Fruit fly (Drosophila melanogaster) whole organism, embryonic: ENCODE data around the gene Sfp93F.
A peak's percentile ranks its signal among the peaks of the same experiment; 100 is the strongest.

Experiments
- Aef1 ChIP-seq: fragments of 200-800 bp; sonication (Bioruptor generic); IDR thresholded peaks from 3 replicates; pipeline ENCODE4 v1.3.6; 2022; ENCODE audit warnings: missing biosample characterization, missing genetic modification characterization
- Antp ChIP-seq: fragments of 200-800 bp; sonication (Bioruptor generic); optimal IDR thresholded peaks from 3 replicates; lab custom pipeline; 2016; ENCODE audit warnings: missing biosample characterization, missing genetic modification characterization
- Awh ChIP-seq: fragments of 200-800 bp; sonication (Bioruptor generic); IDR thresholded peaks from 2 replicates; pipeline ENCODE4, ENCODE4 v1.3.6; 2022; ENCODE audit warnings: missing biosample characterization, missing genetic modification characterization
- Blimp-1 ChIP-seq: fragments of 200-800 bp; sonication (Bioruptor generic); optimal IDR thresholded peaks from 3 replicates; lab custom pipeline; 2018; ENCODE audit warnings: missing biosample characterization, missing genetic modification characterization, mild to moderate bottlenecking, moderate library complexity, missing genetic modification reagents
- CG10366 ChIP-seq: fragments of 200-800 bp; sonication (Bioruptor generic); IDR thresholded peaks from 2 replicates; pipeline ENCODE4 v1.3.6; 2022; ENCODE audit warnings: missing biosample characterization, missing genetic modification characterization
- CG10543 ChIP-seq: fragments of 200-800 bp; sonication (Bioruptor generic); optimal IDR thresholded peaks from 3 replicates; lab custom pipeline; 2017; ENCODE audit warnings: missing biosample characterization, mild to moderate bottlenecking, missing genetic modification characterization, moderate library complexity
- CG10979 ChIP-seq: fragments of 200-800 bp; sonication (Bioruptor generic); optimal IDR thresholded peaks from 2 replicates; lab custom pipeline; 2018; ENCODE audit warnings: missing biosample characterization, mild to moderate bottlenecking, missing genetic modification characterization, moderate library complexity
- CG11093 ChIP-seq: fragments of 200-800 bp; sonication (Bioruptor generic); IDR thresholded peaks from 3 replicates; pipeline ENCODE4 v1.3.6; 2022; ENCODE audit warnings: missing biosample characterization, missing genetic modification characterization
- CG11504 ChIP-seq: fragments of 200-800 bp; sonication (Bioruptor generic); optimal IDR thresholded peaks from 3 replicates; lab custom pipeline; 2019; ENCODE audit warnings: missing biosample characterization, mild to moderate bottlenecking, missing genetic modification characterization, moderate library complexity
- CG11695 ChIP-seq: fragments of 200-800 bp; sonication (Bioruptor generic); IDR thresholded peaks from 3 replicates; pipeline ENCODE4 v1.3.6; 2022; ENCODE audit warnings: missing biosample characterization, missing genetic modification characterization
- CG12155 ChIP-seq: fragments of 200-800 bp; sonication (Bioruptor generic); optimal IDR thresholded peaks from 3 replicates; lab custom pipeline; 2016; ENCODE audit warnings: missing biosample characterization, missing genetic modification characterization
- CG12391 ChIP-seq: fragments of 200-800 bp; sonication (Bioruptor generic); optimal IDR thresholded peaks from 3 replicates; lab custom pipeline; 2018; ENCODE audit warnings: missing biosample characterization, mild to moderate bottlenecking, missing genetic modification characterization, moderate library complexity
- CG14710 ChIP-seq: fragments of 200-800 bp; sonication (Bioruptor generic); optimal IDR thresholded peaks from 3 replicates; lab custom pipeline; 2019; ENCODE audit warnings: missing biosample characterization, mild to moderate bottlenecking, missing genetic modification characterization, moderate library complexity
- CG17328 ChIP-seq: fragments of 200-800 bp; sonication (Bioruptor generic); IDR thresholded peaks from 2 replicates; pipeline ENCODE4 v1.3.6; 2022; ENCODE audit warnings: missing biosample characterization, missing genetic modification characterization
- CG1792 ChIP-seq: fragments of 200-800 bp; sonication (Bioruptor generic); optimal IDR thresholded peaks from 2 replicates; lab custom pipeline; 2016; ENCODE audit warnings: missing biosample characterization, missing genetic modification characterization
- CG2712 ChIP-seq: fragments of 200-800 bp; optimal IDR thresholded peaks from 3 replicates; lab custom pipeline; 2019; ENCODE audit warnings: missing biosample characterization, mild to moderate bottlenecking, missing genetic modification characterization, moderate library complexity
- CG30403 ChIP-seq: fragments of 200-800 bp; sonication (Bioruptor generic); optimal IDR thresholded peaks from 3 replicates; lab custom pipeline; 2016; ENCODE audit warnings: missing biosample characterization, missing genetic modification characterization
- CG3838 ChIP-seq: fragments of 200-800 bp; sonication (Bioruptor generic); optimal IDR thresholded peaks from 3 replicates; lab custom pipeline; 2016; ENCODE audit warnings: missing biosample characterization, missing genetic modification characterization
- CG6854 ChIP-seq: fragments of 200-800 bp; sonication (Bioruptor generic); optimal IDR thresholded peaks from 3 replicates; lab custom pipeline; 2017; ENCODE audit warnings: missing biosample characterization, mild to moderate bottlenecking, missing genetic modification characterization
- CG7839 ChIP-seq: fragments of 200-800 bp; sonication (Bioruptor generic); optimal IDR thresholded peaks from 3 replicates; lab custom pipeline; 2018; ENCODE audit warnings: missing biosample characterization, mild to moderate bottlenecking, missing genetic modification characterization, moderate library complexity
- CG7928 ChIP-seq: fragments of 200-800 bp; sonication (Bioruptor generic); optimal IDR thresholded peaks from 2 replicates; lab custom pipeline; 2017; ENCODE audit warnings: missing biosample characterization, mild to moderate bottlenecking, missing genetic modification characterization
- CG8924 ChIP-seq: fragments of 200-800 bp; optimal IDR thresholded peaks from 3 replicates; lab custom pipeline; 2019; ENCODE audit warnings: missing biosample characterization, mild to moderate bottlenecking, missing genetic modification characterization, moderate library complexity
- Dll ChIP-seq: fragments of 200-800 bp; sonication (Bioruptor generic); IDR thresholded peaks from 4 replicates; pipeline ENCODE4 v1.3.6; 2022; ENCODE audit warnings: missing biosample characterization, missing genetic modification characterization; ENCODE audit not compliant: partially characterized antibody
- Dp ChIP-seq: fragments of 200-800 bp; sonication (Bioruptor generic); optimal IDR thresholded peaks from 2 replicates; lab custom pipeline; 2018; ENCODE audit warnings: missing biosample characterization, mild to moderate bottlenecking, missing genetic modification characterization, moderate library complexity
- Dref ChIP-seq: fragments of 200-800 bp; sonication (Bioruptor generic); IDR thresholded peaks from 2 replicates; pipeline ENCODE4 v1.3.6; 2022; ENCODE audit warnings: missing biosample characterization, missing genetic modification characterization
- Drgx ChIP-seq: fragments of 200-800 bp; sonication (Bioruptor generic); IDR thresholded peaks from 2 replicates; pipeline ENCODE4 v1.3.6; 2022; ENCODE audit warnings: missing biosample characterization, missing genetic modification characterization
- Fer3 ChIP-seq: fragments of 200-800 bp; sonication (Bioruptor generic); optimal IDR thresholded peaks from 2 replicates; lab custom pipeline; 2018; ENCODE audit warnings: missing biosample characterization, mild to moderate bottlenecking, missing genetic modification characterization, moderate library complexity
- Hr39 ChIP-seq: fragments of >200 bp; optimal IDR thresholded peaks from 2 replicates; lab custom pipeline; 2017
- Meics ChIP-seq: fragments of 200-800 bp; sonication (Bioruptor generic); optimal IDR thresholded peaks from 2 replicates; lab custom pipeline; 2017; ENCODE audit warnings: missing biosample characterization, mild to moderate bottlenecking, missing genetic modification characterization
- Myb ChIP-seq: fragments of 200-800 bp; sonication (Bioruptor generic); optimal IDR thresholded peaks from 2 replicates; lab custom pipeline; 2016; ENCODE audit warnings: missing biosample characterization, missing genetic modification characterization
- Spps ChIP-seq: fragments of 200-800 bp; sonication (Bioruptor generic); optimal IDR thresholded peaks from 2 replicates; lab custom pipeline; 2018; ENCODE audit warnings: missing biosample characterization, mild to moderate bottlenecking, missing genetic modification characterization
- Ssrp ChIP-seq: fragments of 200-800 bp; sonication (Bioruptor generic); optimal IDR thresholded peaks from 2 replicates; lab custom pipeline; 2018; ENCODE audit warnings: missing biosample characterization, mild to moderate bottlenecking, missing genetic modification characterization, moderate library complexity
- ara ChIP-seq: fragments of 200-800 bp; sonication (Bioruptor generic); IDR thresholded peaks from 2 replicates; pipeline ENCODE4 v1.3.6; 2022; ENCODE audit warnings: missing biosample characterization, missing genetic modification characterization
- btn ChIP-seq: fragments of 200-800 bp; sonication (Bioruptor generic); optimal IDR thresholded peaks from 2 replicates; lab custom pipeline; 2016; ENCODE audit warnings: missing biosample characterization, missing genetic modification characterization
- croc ChIP-seq: fragments of 200-800 bp; sonication (Bioruptor generic); conservative IDR thresholded peaks from 3 replicates; pipeline ENCODE4 v1.3.6; 2022; ENCODE audit warnings: missing biosample characterization, missing genetic modification characterization
- da ChIP-seq: fragments of 200-800 bp; sonication (Bioruptor generic); optimal IDR thresholded peaks from 2 replicates; lab custom pipeline; 2016; ENCODE audit warnings: missing biosample characterization, missing genetic modification characterization
- dimm ChIP-seq: fragments of 200-800 bp; sonication (Bioruptor generic); IDR thresholded peaks from 2 replicates; pipeline ENCODE4 v1.3.6; 2022; ENCODE audit warnings: missing biosample characterization, missing genetic modification characterization
- dmrt11E ChIP-seq: fragments of 200-800 bp; sonication (Bioruptor generic); optimal IDR thresholded peaks from 3 replicates; lab custom pipeline; 2018; ENCODE audit warnings: missing biosample characterization, mild to moderate bottlenecking, missing genetic modification characterization, moderate library complexity
- fd64A ChIP-seq: fragments of 200-800 bp; sonication (Bioruptor generic); optimal IDR thresholded peaks from 3 replicates; lab custom pipeline; 2018; ENCODE audit warnings: missing biosample characterization, mild to moderate bottlenecking, missing genetic modification characterization
- ftz-f1 ChIP-seq: fragments of 200-800 bp; sonication (Bioruptor generic); optimal IDR thresholded peaks from 2 replicates; lab custom pipeline; 2016; ENCODE audit warnings: missing biosample characterization, missing genetic modification characterization
- gt ChIP-seq: fragments of 200-800 bp; sonication (Bioruptor generic); IDR thresholded peaks from 2 replicates; pipeline ENCODE4 v1.3.6; 2022; ENCODE audit warnings: missing biosample characterization, missing genetic modification characterization
- jigr1 ChIP-seq: fragments of 200-800 bp; sonication (Bioruptor generic); IDR thresholded peaks from 3 replicates; pipeline ENCODE4 v1.3.6; 2022; ENCODE audit warnings: missing biosample characterization, missing genetic modification characterization
- mam ChIP-seq: fragments of 200-800 bp; sonication (Bioruptor generic); optimal IDR thresholded peaks from 3 replicates; lab custom pipeline; 2016; ENCODE audit warnings: missing biosample characterization, missing genetic modification characterization
- otp ChIP-seq: fragments of 200-800 bp; sonication (Bioruptor generic); IDR thresholded peaks from 3 replicates; pipeline ENCODE4, ENCODE4 v1.3.6; 2022; ENCODE audit warnings: missing biosample characterization, missing genetic modification characterization
- prd ChIP-seq, 3 experiments: fragments of >200 bp in 2 of 3; fragments of 200-800 bp in 1 of 3; sonication (Bioruptor generic) in 1 of 3; optimal IDR thresholded peaks in 2 of 3; IDR thresholded peaks in 1 of 3; 2 replicates in 2 of 3; 3 replicates in 1 of 3; pipeline versions ENCODE4 v1.3.6 to Lab custom; 2017 to 2022; ENCODE audit warnings: missing biosample characterization in 1 of 3, missing genetic modification characterization in 1 of 3
- repo ChIP-seq: fragments of 200-800 bp; sonication (Bioruptor generic); optimal IDR thresholded peaks from 2 replicates; lab custom pipeline; 2016; ENCODE audit warnings: missing biosample characterization, missing genetic modification characterization
- sim ChIP-seq: fragments of 200-800 bp; sonication (Bioruptor generic); IDR thresholded peaks from 2 replicates; pipeline ENCODE4 v1.3.6; 2022; ENCODE audit warnings: missing biosample characterization, missing genetic modification characterization
- trem ChIP-seq: fragments of 200-800 bp; optimal IDR thresholded peaks from 3 replicates; lab custom pipeline; 2019; ENCODE audit warnings: missing biosample characterization, mild to moderate bottlenecking, missing genetic modification characterization, moderate library complexity
- trh ChIP-seq: fragments of 200-800 bp; sonication (Bioruptor generic); optimal IDR thresholded peaks from 2 replicates; lab custom pipeline; 2016; ENCODE audit warnings: missing biosample characterization, missing genetic modification characterization
- ttk ChIP-seq: fragments of 200-800 bp; sonication (Bioruptor generic); IDR thresholded peaks from 2 replicates; pipeline ENCODE4 v2.1.2; 2022; ENCODE audit warnings: missing biosample characterization, missing genetic modification characterization
- vvl ChIP-seq: fragments of 200-800 bp; sonication (Bioruptor generic); IDR thresholded peaks from 2 replicates; pipeline ENCODE4 v1.3.6; 2022; ENCODE audit warnings: missing biosample characterization, missing genetic modification characterization
- wor ChIP-seq: fragments of 200-800 bp; sonication (Bioruptor generic); IDR thresholded peaks from 2 replicates; pipeline ENCODE4 v1.3.6; 2022; ENCODE audit warnings: missing biosample characterization, missing genetic modification characterization

The Sfp93F gene

dm6 chr3R:21732901-21733300, 3.2 kb downstream of the Sfp93F start (continued):
- no peak for TF ChIP-seq Aef1
- no peak for TF ChIP-seq otp
- no peak for TF ChIP-seq CG14710 (tag; lab: Kevin White, UChicago)
- TF ChIP-seq CG11504: peak; percentile 47
- TF ChIP-seq CG12391: peak; percentile 1
- no peak for TF ChIP-seq ttk (GFP tag; lab: Robert Waterston, UW)
- TF ChIP-seq Drgx (GFP tag; lab: Robert Waterston, UW): peak; percentile 85
- TF ChIP-seq trem (tag; lab: Kevin White, UChicago): peak; percentile 22
- TF ChIP-seq Blimp-1 (GFP tag; lab: Kevin White, UChicago): peak; percentile 62
- TF ChIP-seq da (GFP tag; lab: Kevin White, UChicago): no peak
- no peak for TF ChIP-seq trh (GFP tag; lab: Kevin White, UChicago)
- TF ChIP-seq croc (GFP tag; lab: Robert Waterston, UW): peak; percentile 27; the same call in 1 of the 3 replicates
- no peak for TF ChIP-seq Hr39 (lab: Kevin White, UChicago)
- no peak for TF ChIP-seq Dref
- no peak for TF ChIP-seq Myb (GFP tag; lab: Kevin White, UChicago)
- TF ChIP-seq CG10543: no peak
- no peak for TF ChIP-seq CG11093 (GFP tag; lab: Robert Waterston, UW)
- no peak for TF ChIP-seq dimm (GFP tag; lab: Robert Waterston, UW)
- TF ChIP-seq Ssrp (tag; lab: Kevin White, UChicago): peak; percentile 20
- TF ChIP-seq CG7839 (tag; lab: Kevin White, UChicago): peak; percentile 24
- no peak for TF ChIP-seq Spps (tag; lab: Kevin White, UChicago)
- TF ChIP-seq Dll (GFP tag; lab: Robert Waterston, UW): no peak
- TF ChIP-seq Dp (GFP tag; lab: Kevin White, UChicago): no peak
- TF ChIP-seq ara (GFP tag; lab: Robert Waterston, UW): peak; percentile 54; the same call in 1 of the 2 replicates
- no peak for TF ChIP-seq ftz-f1
- TF ChIP-seq CG10366 (GFP tag; lab: Robert Waterston, UW): peak; percentile 25; the same call in 1 of the 2 replicates
- TF ChIP-seq repo (GFP tag; lab: Kevin White, UChicago): no peak
- no peak for TF ChIP-seq Fer3
- TF ChIP-seq CG10979: peak; percentile 44
- TF ChIP-seq CG30403 (GFP tag; lab: Kevin White, UChicago): no peak
- TF ChIP-seq Awh: no peak
- TF ChIP-seq vvl (GFP tag; lab: Robert Waterston, UW): peak; percentile 45
- no peak for TF ChIP-seq CG12155 (GFP tag; lab: Kevin White, UChicago)
- no peak for TF ChIP-seq gt
- no peak for TF ChIP-seq sim
- TF ChIP-seq CG6854 (GFP tag; lab: Kevin White, UChicago): no peak
- peak; percentile 53 for TF ChIP-seq CG17328 (GFP tag; lab: Robert Waterston, UW)
- no peak for TF ChIP-seq CG1792 (GFP tag; lab: Kevin White, UChicago)
- TF ChIP-seq dmrt11E (tag; lab: Kevin White, UChicago): peak; percentile 38
- TF ChIP-seq fd64A (GFP tag; lab: Kevin White, UChicago): no peak
- TF ChIP-seq CG2712 (tag; lab: Kevin White, UChicago): peak; percentile 23
- TF ChIP-seq CG7928 (GFP tag; lab: Kevin White, UChicago): no peak
- no peak for TF ChIP-seq Meics (GFP tag; lab: Kevin White, UChicago)
- no peak for TF ChIP-seq btn
- TF ChIP-seq Antp (GFP tag; lab: Kevin White, UChicago): no peak
- peak; percentile 34; the same call in 1 of the 2 replicates for TF ChIP-seq wor (GFP tag; lab: Robert Waterston, UW)
- no peak for TF ChIP-seq CG11695 (GFP tag; lab: Robert Waterston, UW)
- no peak for TF ChIP-seq mam (GFP tag; lab: Kevin White, UChicago)
- no peak for TF ChIP-seq CG8924
- no peak for TF ChIP-seq jigr1 (GFP tag; lab: Robert Waterston, UW)
- TF ChIP-seq CG3838 (GFP tag; lab: Kevin White, UChicago): no peak
- TF ChIP-seq prd (optimal IDR thresholded peaks at IDR 0.05; lab: Kevin White, UChicago): no peak
- TF ChIP-seq prd (GFP tag; IDR thresholded peaks at IDR 0.05; lab: Robert Waterston, UW): peak; percentile 63; the same call in 2 of the 3 replicates
